Worm (Caenorhabditis elegans) whole organism, L4/young adult: ENCODE results near the gene srz-102.

Source experiments
- W03F9.2 ChIP-seq: fragments of 150-350 bp; optimal IDR thresholded peaks from 2 replicates; lab custom pipeline; 2014; ENCODE audit warnings: missing biosample characterization, missing genetic modification characterization
- dao-5 ChIP-seq: sonication (generic microtip); optimal IDR thresholded peaks from 2 replicates; lab custom pipeline; 2016; ENCODE audit warnings: missing genotype, missing genetic modification characterization, moderate library complexity, missing compliant biosample characterization
- him-1 ChIP-seq: sonication (generic microtip); optimal IDR thresholded peaks from 2 replicates; lab custom pipeline; 2016; ENCODE audit warnings: missing genotype, missing genetic modification reagents, missing genetic modification characterization, missing compliant biosample characterization

ce11 chrV:16647093-16647492 is 40.2 kb upstream of the srz-102 start, which contains the start of gene W06G6.10:
- TF ChIP-seq dao-5 (tag; lab: Kevin White, UChicago) (no peak), him-1 (no peak), W03F9.2 (no peak)
